Worm (Caenorhabditis elegans) whole organism, L3 larva: ENCODE data around the gene T16G12.8.

Experiments used
- ama-1 ChIP-seq: fragments of 150-350 bp; optimal IDR thresholded peaks from 2 replicates; lab custom pipeline; 2018
- ceh-82 ChIP-seq: fragments of 150-350 bp; optimal IDR thresholded peaks from 2 replicates; lab custom pipeline; 2014; ENCODE audit warnings: missing biosample characterization, missing genetic modification characterization
- egl-27 ChIP-seq: sonication (generic microtip); optimal IDR thresholded peaks from 4 replicates; lab custom pipeline; 2017; ENCODE audit warnings: missing biosample characterization, missing genetic modification reagents, missing genetic modification characterization
- elt-1 ChIP-seq: fragments of 150-350 bp; optimal IDR thresholded peaks from 2 replicates; lab custom pipeline; 2014; ENCODE audit warnings: missing biosample characterization, missing genetic modification characterization
- fos-1 ChIP-seq: fragments of 150-350 bp; optimal IDR thresholded peaks from 2 replicates; lab custom pipeline; 2014; ENCODE audit warnings: missing biosample characterization, missing genetic modification characterization
- nhr-12 ChIP-seq: fragments of 150-350 bp; optimal IDR thresholded peaks from 2 replicates; lab custom pipeline; 2014; ENCODE audit warnings: missing biosample characterization, missing genetic modification characterization
- nhr-77 ChIP-seq: fragments of 150-350 bp; optimal IDR thresholded peaks from 2 replicates; lab custom pipeline; 2014; ENCODE audit warnings: missing biosample characterization, missing genetic modification characterization
- skn-1 ChIP-seq: fragments of 150-350 bp; optimal IDR thresholded peaks from 2 replicates; lab custom pipeline; 2014; ENCODE audit warnings: missing biosample characterization, missing genetic modification characterization

DNA sequence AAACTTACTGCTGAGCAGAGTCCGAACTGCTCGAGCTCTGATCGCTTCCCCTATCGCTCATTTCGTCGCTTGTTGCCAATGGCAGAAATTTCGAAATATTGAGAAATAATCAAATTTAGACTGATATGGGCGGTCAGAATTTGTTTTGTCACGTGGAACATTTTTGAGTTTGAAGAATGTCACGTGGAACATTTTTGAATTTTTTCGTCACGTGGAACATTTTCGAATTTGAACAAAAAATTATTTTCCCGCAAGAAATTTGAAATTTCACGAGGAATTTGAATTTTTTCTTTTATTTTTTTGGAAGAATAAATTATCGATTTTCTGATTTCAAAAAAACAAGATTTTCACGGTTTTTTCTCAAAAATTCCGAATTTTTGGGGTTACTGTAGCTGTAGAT lies 49.0 kb upstream of the T16G12.8 start, which contains the start of gene fbxa-155:
- TF ChIP-seq nhr-77 (tag; lab: Kevin White, UChicago) (no peak), ama-1 (lab: Kevin White, UChicago) (no peak), skn-1 (no peak), egl-27 (no peak), ceh-82 (tag; lab: Kevin White, UChicago) (no peak), fos-1 (no peak), elt-1 (tag; lab: Kevin White, UChicago) (no peak), nhr-12 (tag; lab: Kevin White, UChicago) (no peak)
